Worm (Caenorhabditis elegans) whole organism, dauer: ENCODE results near the gene parn-1.

Source experiments
- unc-62 ChIP-seq: sonication (generic microtip); optimal IDR thresholded peaks from 2 replicates; lab custom pipeline; 2017; ENCODE audit warnings: missing biosample characterization, missing genetic modification reagents, missing genetic modification characterization

The parn-1 gene

DNA sequence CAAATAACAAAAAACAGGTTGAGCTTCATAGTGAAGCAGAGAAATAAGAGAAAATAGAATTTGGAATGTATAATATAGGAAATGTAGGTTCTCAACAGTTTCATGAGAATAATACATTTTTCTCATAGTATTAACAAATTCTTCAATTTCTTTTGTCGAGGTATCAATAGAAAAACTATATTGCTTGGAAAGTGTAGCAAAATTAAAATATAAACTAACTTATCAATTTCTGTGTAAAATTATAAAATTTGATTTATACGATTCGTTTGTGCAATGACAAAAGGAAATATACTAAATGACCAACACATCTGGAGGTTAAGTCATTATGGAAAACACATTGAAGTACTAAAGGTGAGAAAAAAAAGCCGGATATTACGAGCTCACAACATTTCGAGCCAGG lies 33.4 kb downstream of the parn-1 start, which contains the start of gene W05B10.3:
TSS of gene W05B10.3 (minus strand) at position 101 of the 400 bp plus-strand sequence.
- TF ChIP-seq unc-62 = no peak

DNA sequence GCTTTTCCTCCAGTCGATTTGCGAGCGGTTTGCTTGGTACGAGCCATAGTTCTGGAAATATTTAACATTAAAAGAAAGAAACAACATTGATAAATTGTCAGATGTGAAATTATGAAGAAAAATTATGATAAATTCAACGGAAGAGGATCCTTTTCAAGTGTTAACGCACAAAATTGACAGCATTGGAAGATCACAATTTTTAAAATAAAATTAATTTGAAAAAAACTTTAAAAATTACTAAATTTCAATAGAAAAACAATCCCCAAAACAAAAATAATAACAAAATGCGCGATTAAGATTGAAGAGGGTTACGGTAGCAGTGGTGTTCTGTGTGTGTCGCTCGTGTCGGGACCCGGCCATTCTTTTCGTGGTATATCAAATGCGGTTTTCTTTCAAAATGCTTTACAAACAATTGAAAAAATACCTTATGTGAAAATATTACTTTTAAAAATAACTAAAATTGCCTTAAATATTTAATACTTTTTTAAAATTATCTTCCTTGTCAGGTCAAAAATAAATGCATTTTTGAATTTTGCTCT lies 34.7 kb downstream of the parn-1 start, which contains the start of gene his-74:
TSS of gene his-74 (minus strand) at position 51 of the 539 bp plus-strand sequence.
- no peak for TF ChIP-seq unc-62

DNA sequence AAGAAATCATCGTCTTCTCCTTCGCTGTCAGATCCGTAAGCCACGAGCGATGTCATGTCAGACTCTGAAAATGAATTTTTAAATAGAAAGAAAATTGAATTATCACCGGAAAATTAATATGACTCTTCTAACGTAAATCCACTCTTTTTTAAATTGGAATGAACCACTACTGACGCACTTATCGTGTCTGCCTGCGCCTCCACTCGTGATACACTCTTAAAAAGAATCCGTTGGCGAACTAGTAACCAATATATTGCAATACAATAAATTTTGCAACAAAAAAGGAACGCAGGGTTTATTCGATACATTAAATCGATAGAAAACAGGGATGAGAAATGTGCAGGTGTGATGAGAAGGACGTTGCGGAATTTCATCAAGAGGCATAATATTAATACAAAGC lies 35.6 kb downstream of the parn-1 start, which contains the start of gene ccch-3:
TSS of gene ccch-3 (minus strand) at position 262 of the 400 bp plus-strand sequence.
- TF ChIP-seq unc-62 = no peak

DNA sequence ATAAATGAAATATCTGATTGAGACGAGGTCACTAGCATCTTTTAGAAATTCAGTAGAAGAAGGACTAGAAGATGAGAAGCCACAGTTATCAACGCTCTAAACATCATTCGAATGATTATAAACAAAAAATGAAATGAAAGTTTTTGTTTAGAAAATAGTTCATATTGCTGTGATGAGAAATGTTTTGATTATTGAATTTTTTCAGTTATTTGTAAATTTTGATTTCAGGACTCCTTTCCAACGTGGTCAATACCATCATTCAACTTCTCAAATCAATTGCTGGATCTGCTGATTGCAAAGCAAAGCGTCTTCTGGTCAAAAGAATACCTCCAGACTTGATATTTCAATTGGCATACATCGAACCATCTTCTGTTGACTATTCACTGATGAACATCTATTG lies 36.9 kb downstream of the parn-1 start, which contains the start of gene W05B10.6:
TSS of gene W05B10.6 (minus strand) at position 101 of the 400 bp plus-strand sequence.
- no peak for TF ChIP-seq unc-62

DNA sequence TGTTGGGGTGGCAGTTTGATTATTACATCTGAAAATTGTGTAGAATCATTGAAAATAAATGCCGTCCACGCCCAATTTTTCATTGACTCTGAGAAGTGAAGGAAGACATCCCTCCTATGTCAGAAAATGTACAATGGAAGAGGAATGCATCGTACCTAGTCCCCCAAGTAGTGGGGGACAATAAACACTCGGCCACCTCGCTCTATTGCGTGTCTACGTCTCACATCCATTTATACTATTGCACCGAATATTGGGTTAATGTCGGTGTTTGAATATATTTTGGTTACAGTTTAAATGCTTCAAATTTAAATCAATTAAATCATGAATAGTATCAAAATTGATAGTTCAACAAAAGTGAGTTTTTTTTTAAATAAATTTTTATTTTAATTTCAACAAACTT lies 45.4 kb downstream of the parn-1 start, which contains the start of gene lin-25:
TSS of gene lin-25 (plus strand) at position 290 of the 400 bp plus-strand sequence.
- no peak for TF ChIP-seq unc-62

DNA sequence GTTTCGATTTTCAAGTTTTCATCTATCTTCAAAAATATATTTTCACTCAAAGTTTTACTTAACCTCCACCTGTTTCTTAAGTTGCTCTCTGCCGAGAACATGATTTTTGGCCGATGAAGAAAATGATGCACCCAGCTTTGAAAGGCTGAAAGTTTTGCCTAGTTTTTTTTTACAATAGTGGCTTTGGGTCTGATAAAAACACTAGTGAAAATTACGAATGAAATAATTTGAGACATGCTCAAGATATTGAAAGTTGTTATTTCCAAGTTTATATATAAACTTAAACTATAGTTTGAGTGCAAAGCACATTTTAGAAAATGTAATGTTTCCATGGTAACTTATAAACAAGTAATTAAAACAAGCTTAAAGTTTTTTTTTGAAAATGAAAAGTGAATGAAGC lies 45.8 kb downstream of the parn-1 start, which contains the start of gene gpa-9:
TSS of gene gpa-9 (minus strand) at position 101 of the 400 bp plus-strand sequence.
- TF ChIP-seq unc-62 = no peak

DNA sequence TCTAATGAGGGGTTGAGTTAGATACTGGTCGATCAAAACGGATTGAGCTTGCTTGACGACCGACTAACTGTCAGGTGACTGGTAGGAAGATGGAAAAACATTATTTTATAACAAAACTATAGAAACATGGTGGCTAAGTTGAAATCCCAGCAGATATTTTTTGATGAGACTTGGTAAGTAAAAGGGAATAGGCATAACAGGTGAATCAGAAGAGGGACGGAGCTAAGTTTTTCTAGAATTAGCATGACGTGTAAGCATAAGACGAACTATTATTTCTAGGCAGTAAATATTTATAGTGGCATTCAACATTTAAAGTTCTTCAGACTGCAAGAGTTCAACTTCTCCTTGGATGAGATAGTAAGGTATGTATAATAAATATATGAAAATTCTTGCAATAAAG lies 50.6 kb downstream of the parn-1 start, which contains the start of gene F56H9.8:
TSS of gene F56H9.8 (plus strand) at position 301 of the 400 bp plus-strand sequence.
- no peak for TF ChIP-seq unc-62
